Fruit fly (Drosophila melanogaster) whole organism, embryonic: Measurements from ENCODE around the gene MRG15.

Experiments
- Atf6 ChIP-seq: fragments of 200-800 bp; sonication (Bioruptor generic); IDR thresholded peaks from 2 replicates; pipeline ENCODE4 v1.3.6; 2022; ENCODE audit warnings: missing biosample characterization, missing genetic modification characterization
- C15 ChIP-seq: fragments of 200-800 bp; sonication (Bioruptor generic); IDR thresholded peaks from 3 replicates; pipeline ENCODE4 v1.3.6; 2022; ENCODE audit warnings: missing biosample characterization, missing genetic modification characterization
- CG10565 ChIP-seq: fragments of 200-800 bp; sonication (Bioruptor generic); optimal IDR thresholded peaks from 3 replicates; lab custom pipeline; 2016; ENCODE audit warnings: missing biosample characterization, mild to moderate bottlenecking, missing genetic modification characterization
- CG11560 ChIP-seq: fragments of 200-800 bp; sonication (Bioruptor generic); IDR thresholded peaks from 3 replicates; pipeline ENCODE4 v1.3.6; 2022; ENCODE audit warnings: missing biosample characterization, missing genetic modification characterization
- CG12391 ChIP-seq: fragments of 200-800 bp; sonication (Bioruptor generic); optimal IDR thresholded peaks from 3 replicates; lab custom pipeline; 2018; ENCODE audit warnings: missing biosample characterization, mild to moderate bottlenecking, missing genetic modification characterization, moderate library complexity
- CG12942 ChIP-seq: fragments of 200-800 bp; sonication (Bioruptor generic); optimal IDR thresholded peaks from 3 replicates; lab custom pipeline; 2016; ENCODE audit warnings: missing biosample characterization, missing genetic modification characterization
- CG13296 ChIP-seq: fragments of 200-800 bp; sonication (Bioruptor generic); optimal IDR thresholded peaks from 3 replicates; lab custom pipeline; 2018; ENCODE audit warnings: missing biosample characterization, mild to moderate bottlenecking, missing genetic modification characterization
- CG14050 ChIP-seq: fragments of 200-800 bp; sonication (Bioruptor generic); IDR thresholded peaks from 3 replicates; pipeline ENCODE4 v1.3.6; 2022; ENCODE audit warnings: missing biosample characterization, missing genetic modification characterization
- CG15269 ChIP-seq: fragments of 200-800 bp; sonication (Bioruptor generic); optimal IDR thresholded peaks from 2 replicates; lab custom pipeline; 2018; ENCODE audit warnings: missing biosample characterization, mild to moderate bottlenecking, missing genetic modification characterization, moderate library complexity
- CG15696 ChIP-seq: fragments of 200-800 bp; sonication (Bioruptor generic); optimal IDR thresholded peaks from 2 replicates; lab custom pipeline; 2019; ENCODE audit warnings: missing biosample characterization, mild to moderate bottlenecking, missing genetic modification characterization, moderate library complexity
- CG1792 ChIP-seq: fragments of 200-800 bp; sonication (Bioruptor generic); optimal IDR thresholded peaks from 2 replicates; lab custom pipeline; 2016; ENCODE audit warnings: missing biosample characterization, missing genetic modification characterization
- CG18619 ChIP-seq: fragments of 200-800 bp; sonication (Bioruptor generic); optimal IDR thresholded peaks from 3 replicates; lab custom pipeline; 2017; ENCODE audit warnings: missing biosample characterization, mild to moderate bottlenecking, missing genetic modification characterization
- CG2202 ChIP-seq: fragments of 200-800 bp; sonication (Bioruptor generic); optimal IDR thresholded peaks from 2 replicates; lab custom pipeline; 2018; ENCODE audit warnings: missing biosample characterization, mild to moderate bottlenecking, missing genetic modification characterization
- CG31365 ChIP-seq: fragments of 200-800 bp; sonication (Bioruptor generic); optimal IDR thresholded peaks from 2 replicates; lab custom pipeline; 2018; ENCODE audit warnings: missing biosample characterization, mild to moderate bottlenecking, missing genetic modification characterization
- CG32767 ChIP-seq: fragments of 200-800 bp; sonication (Bioruptor generic); IDR thresholded peaks from 2 replicates; pipeline ENCODE4 v1.3.6; 2022; ENCODE audit warnings: missing biosample characterization, missing genetic modification characterization
- CG34224 ChIP-seq: fragments of 200-800 bp; sonication (Bioruptor generic); IDR thresholded peaks from 3 replicates; pipeline ENCODE4 v1.3.6; 2022; ENCODE audit warnings: missing biosample characterization, missing genetic modification characterization; ENCODE audit not compliant: partially characterized antibody
- CG3847 ChIP-seq: fragments of 200-800 bp; sonication (Bioruptor generic); IDR thresholded peaks from 2 replicates; pipeline ENCODE4 v1.3.6; 2022; ENCODE audit warnings: missing biosample characterization, missing genetic modification characterization
- CG8359 ChIP-seq: fragments of 200-800 bp; sonication (Bioruptor generic); optimal IDR thresholded peaks from 2 replicates; lab custom pipeline; 2017; ENCODE audit warnings: missing biosample characterization, mild to moderate bottlenecking, missing genetic modification characterization, borderline replicate concordance
- Deaf1 ChIP-seq: fragments of 200-800 bp; optimal IDR thresholded peaks from 3 replicates; lab custom pipeline; 2019; ENCODE audit warnings: missing biosample characterization, mild to moderate bottlenecking, missing genetic modification characterization, moderate library complexity
- E2f1 ChIP-seq: fragments of 200-800 bp; sonication (Bioruptor generic); IDR thresholded peaks from 2 replicates; pipeline ENCODE4 v1.3.6; 2022; ENCODE audit warnings: missing biosample characterization, missing genetic modification characterization
- Hmr ChIP-seq: fragments of 200-800 bp; sonication (Bioruptor generic); optimal IDR thresholded peaks from 3 replicates; lab custom pipeline; 2017; ENCODE audit warnings: mild to moderate bottlenecking, missing biosample characterization, missing genetic modification reagents, missing genetic modification characterization
- MTF-1 ChIP-seq: fragments of 200-800 bp; sonication (Bioruptor generic); optimal IDR thresholded peaks from 2 replicates; lab custom pipeline; 2018; ENCODE audit warnings: missing biosample characterization, mild to moderate bottlenecking, missing genetic modification characterization, borderline replicate concordance
- NFAT ChIP-seq: fragments of 200-800 bp; sonication (Bioruptor generic); IDR thresholded peaks from 2 replicates; pipeline ENCODE4 v1.3.6; 2022; ENCODE audit warnings: missing biosample characterization, missing genetic modification characterization
- Opbp ChIP-seq: fragments of 200-800 bp; sonication (Bioruptor generic); IDR thresholded peaks from 3 replicates; pipeline ENCODE4 v1.3.6; 2022; ENCODE audit warnings: missing biosample characterization, missing genetic modification characterization; ENCODE audit not compliant: partially characterized antibody
- Ravus ChIP-seq: fragments of 200-800 bp; sonication (Bioruptor generic); IDR thresholded peaks from 2 replicates; pipeline ENCODE4 v1.3.6; 2022; ENCODE audit warnings: missing biosample characterization, missing genetic modification characterization
- ab ChIP-seq: fragments of 200-800 bp; sonication (Bioruptor generic); optimal IDR thresholded peaks from 2 replicates; lab custom pipeline; 2016; ENCODE audit warnings: missing biosample characterization, missing genetic modification characterization
- ac ChIP-seq: fragments of 200-800 bp; sonication (Bioruptor generic); optimal IDR thresholded peaks from 3 replicates; lab custom pipeline; 2017; ENCODE audit warnings: missing biosample characterization, mild to moderate bottlenecking, missing genetic modification characterization
- bab2 ChIP-seq: fragments of 200-800 bp; sonication (Bioruptor generic); optimal IDR thresholded peaks from 2 replicates; lab custom pipeline; 2016; ENCODE audit warnings: missing biosample characterization, missing genetic modification characterization
- bsh ChIP-seq, 2 experiments: fragments of 200-800 bp; sonication (Bioruptor generic); optimal IDR thresholded peaks; 2 replicates each; lab custom pipeline; 2017 to 2018; ENCODE audit warnings: mild to moderate bottlenecking in 2 of 2, missing biosample characterization in 2 of 2, missing genetic modification characterization in 2 of 2, moderate library complexity in 1 of 2
- ems ChIP-seq: fragments of 200-800 bp; sonication (Bioruptor generic); optimal IDR thresholded peaks from 3 replicates; lab custom pipeline; 2016; ENCODE audit warnings: missing biosample characterization, missing genetic modification characterization
- eve ChIP-seq, 2 experiments: fragments of >200 bp; optimal IDR thresholded peaks; 2 replicates each; lab custom pipeline; 2017; ENCODE audit warnings: missing biosample characterization in 2 of 2, missing genetic modification characterization in 2 of 2
- gem ChIP-seq: fragments of 200-800 bp; sonication (Bioruptor generic); optimal IDR thresholded peaks from 2 replicates; lab custom pipeline; 2019; ENCODE audit warnings: missing biosample characterization, mild to moderate bottlenecking, missing genetic modification characterization, moderate library complexity
- gfzf ChIP-seq: fragments of 200-800 bp; sonication (Bioruptor generic); optimal IDR thresholded peaks from 2 replicates; lab custom pipeline; 2016; ENCODE audit warnings: missing biosample characterization, mild to moderate bottlenecking, missing genetic modification characterization, moderate library complexity
- grn ChIP-seq: fragments of 200-800 bp; sonication (Bioruptor generic); optimal IDR thresholded peaks from 3 replicates; lab custom pipeline; 2017; ENCODE audit warnings: missing biosample characterization, missing genetic modification characterization
- gsb-n ChIP-seq: fragments of 200-800 bp; sonication (Bioruptor generic); optimal IDR thresholded peaks from 3 replicates; lab custom pipeline; 2018; ENCODE audit warnings: missing biosample characterization, mild to moderate bottlenecking, missing genetic modification characterization
- ham ChIP-seq: fragments of 200-800 bp; sonication (Bioruptor generic); IDR thresholded peaks from 2 replicates; pipeline ENCODE4 v1.3.6; 2022; ENCODE audit warnings: missing biosample characterization, missing genetic modification characterization
- hbn ChIP-seq: fragments of 200-800 bp; sonication (Bioruptor generic); IDR thresholded peaks from 2 replicates; pipeline ENCODE4 v1.3.6; 2022; ENCODE audit warnings: missing biosample characterization, missing genetic modification characterization; ENCODE audit not compliant: partially characterized antibody
- luna ChIP-seq: fragments of 200-800 bp; sonication (Bioruptor generic); optimal IDR thresholded peaks from 2 replicates; lab custom pipeline; 2016; ENCODE audit warnings: missing biosample characterization, missing genetic modification characterization
- nmo ChIP-seq: fragments of 200-800 bp; sonication (Bioruptor generic); optimal IDR thresholded peaks from 2 replicates; lab custom pipeline; 2018; ENCODE audit warnings: missing biosample characterization, mild to moderate bottlenecking, missing genetic modification characterization, moderate library complexity
- org-1 ChIP-seq: fragments of 200-800 bp; sonication (Bioruptor generic); optimal IDR thresholded peaks from 2 replicates; lab custom pipeline; 2017; ENCODE audit warnings: missing biosample characterization, missing genetic modification characterization
- psq ChIP-seq: fragments of 200-800 bp; sonication (Bioruptor generic); optimal IDR thresholded peaks from 2 replicates; lab custom pipeline; 2017; ENCODE audit warnings: missing biosample characterization, missing genetic modification characterization
- slp2 ChIP-seq: fragments of 200-800 bp; sonication (Bioruptor generic); optimal IDR thresholded peaks from 2 replicates; lab custom pipeline; 2016; ENCODE audit warnings: missing biosample characterization, missing genetic modification characterization
- sna ChIP-seq: fragments of 200-800 bp; sonication (Bioruptor generic); IDR thresholded peaks from 2 replicates; pipeline ENCODE4 v1.3.6; 2022; ENCODE audit warnings: missing biosample characterization, missing genetic modification characterization; ENCODE audit not compliant: partially characterized antibody
- sob ChIP-seq: fragments of 200-800 bp; sonication (Bioruptor generic); IDR thresholded peaks from 2 replicates; pipeline ENCODE4 v1.3.6; 2022; ENCODE audit warnings: missing biosample characterization, missing genetic modification characterization
- tx ChIP-seq: fragments of 200-800 bp; sonication (Bioruptor generic); optimal IDR thresholded peaks from 2 replicates; lab custom pipeline; 2016; ENCODE audit warnings: missing biosample characterization, missing genetic modification characterization
- usp ChIP-seq: fragments of >200 bp; optimal IDR thresholded peaks from 2 replicates; lab custom pipeline; 2017; ENCODE audit warnings: missing biosample characterization, missing genetic modification characterization
- zen2 ChIP-seq: fragments of 200-800 bp; sonication (Bioruptor generic); IDR thresholded peaks from 3 replicates; pipeline ENCODE4 v1.3.6; 2022; ENCODE audit warnings: missing biosample characterization, missing genetic modification characterization; ENCODE audit not compliant: partially characterized antibody

The MRG15 gene

dm6 chr3R:15280619-15281334 lies 2.9 kb upstream of the MRG15 start (continued):
- TF ChIP-seq Hmr (GFP tag; lab: Kevin White, UChicago): peak; percentile 50
- no peak for TF ChIP-seq Opbp
- no peak for TF ChIP-seq CG11560 (tag; lab: Robert Waterston, UW)
- TF ChIP-seq E2f1 (GFP tag; lab: Robert Waterston, UW): peak; percentile 32; the same call in 1 of the 2 replicates
- no peak for TF ChIP-seq luna (GFP tag; lab: Kevin White, UChicago)
- TF ChIP-seq CG18619: peak; percentile 76
- TF ChIP-seq bsh (GFP tag; optimal IDR thresholded peaks at IDR 0.05; lab: Kevin White, UChicago): peak in 1 of 2 experiments; percentile 71
- TF ChIP-seq CG8359 (GFP tag; lab: Kevin White, UChicago): peak; percentile 61
- no peak for TF ChIP-seq CG1792 (GFP tag; lab: Kevin White, UChicago)
- no peak for TF ChIP-seq ham (GFP tag; lab: Robert Waterston, UW)
- TF ChIP-seq CG12942 (GFP tag; lab: Kevin White, UChicago): peak; percentile 53

- TF ChIP-seq CG32767 (GFP tag; lab: Robert Waterston, UW): peak; percentile 96
- peak; percentile 87 for TF ChIP-seq MTF-1 (GFP tag; lab: Kevin White, UChicago)
- TF ChIP-seq NFAT (GFP tag; lab: Robert Waterston, UW): peak; percentile 89
- peak; percentile 86 for TF ChIP-seq C15 (GFP tag; lab: Robert Waterston, UW)
- TF ChIP-seq CG13296: peak; percentile 99
- TF ChIP-seq psq: peak; percentile 91
- peak; percentile 89 for TF ChIP-seq ham (GFP tag; lab: Robert Waterston, UW)
- peak; percentile 98 for TF ChIP-seq gsb-n (tag; lab: Kevin White, UChicago)
- peak; percentile 96 for TF ChIP-seq sob
- peak; percentile 93 for TF ChIP-seq bab2 (GFP tag; lab: Kevin White, UChicago)
- TF ChIP-seq sna (GFP tag; lab: Robert Waterston, UW): no peak; the same call in 1 of the 2 replicates
- TF ChIP-seq ac (GFP tag; lab: Kevin White, UChicago): peak; percentile 91
- peak; percentile 99 for TF ChIP-seq CG15269
- peak; percentile 75 for TF ChIP-seq slp2
- TF ChIP-seq ems (GFP tag; lab: Kevin White, UChicago): peak; percentile 92
- TF ChIP-seq org-1 (GFP tag; lab: Kevin White, UChicago): peak; percentile 96
- peak; percentile 61 for TF ChIP-seq CG10565
- TF ChIP-seq hbn: peak; percentile 58
- peak; percentile 97 for TF ChIP-seq CG2202 (tag; lab: Kevin White, UChicago)
- TF ChIP-seq tx: peak; percentile 89
- peak; percentile 88 for TF ChIP-seq Deaf1 (tag; lab: Kevin White, UChicago)
- peak in 1 of 2 experiments; percentile 61 for TF ChIP-seq eve (GFP tag; optimal IDR thresholded peaks at IDR 0.05; lab: Kevin White, UChicago)
- peak; percentile 37; the same call in 2 of the 3 replicates for TF ChIP-seq CG34224 (GFP tag; lab: Robert Waterston, UW)
- peak; percentile 85 for TF ChIP-seq CG31365 (tag; lab: Kevin White, UChicago)
- no peak for TF ChIP-seq ab (GFP tag; lab: Kevin White, UChicago)
- no peak for TF ChIP-seq usp (GFP tag; lab: Kevin White, UChicago)
- TF ChIP-seq zen2 (GFP tag; lab: Robert Waterston, UW): no peak; the same call in 2 of the 3 replicates
- peak; percentile 89 for TF ChIP-seq Ravus (GFP tag; lab: Robert Waterston, UW)
- peak; percentile 98 for TF ChIP-seq CG3847 (GFP tag; lab: Robert Waterston, UW)
- peak; percentile 97 for TF ChIP-seq Atf6 (GFP tag; lab: Robert Waterston, UW)
- TF ChIP-seq gfzf (GFP tag; lab: Kevin White, UChicago): peak; percentile 43
- TF ChIP-seq CG15696 (tag; lab: Kevin White, UChicago): peak; percentile 99
- TF ChIP-seq nmo (GFP tag; lab: Kevin White, UChicago): peak; percentile 99
- TF ChIP-seq CG12391 (tag; lab: Kevin White, UChicago): peak; percentile 99
- no peak for TF ChIP-seq grn
- peak; percentile 91 for TF ChIP-seq CG14050 (GFP tag; lab: Robert Waterston, UW)
- TF ChIP-seq gem (tag; lab: Kevin White, UChicago): peak; percentile 99
Measured at dm6 chr3R:15275158-15275623, 2.7 kb downstream of the MRG15 start, which contains the start of the genes Cp190 and CG4338. Cp190 (minus strand) TSS chr3R:15275241. CG4338 (plus strand) TSS chr3R:15275522.
